4 worm cellular contexts compared by ENCODE assay signal in the genomic region with DNA sequence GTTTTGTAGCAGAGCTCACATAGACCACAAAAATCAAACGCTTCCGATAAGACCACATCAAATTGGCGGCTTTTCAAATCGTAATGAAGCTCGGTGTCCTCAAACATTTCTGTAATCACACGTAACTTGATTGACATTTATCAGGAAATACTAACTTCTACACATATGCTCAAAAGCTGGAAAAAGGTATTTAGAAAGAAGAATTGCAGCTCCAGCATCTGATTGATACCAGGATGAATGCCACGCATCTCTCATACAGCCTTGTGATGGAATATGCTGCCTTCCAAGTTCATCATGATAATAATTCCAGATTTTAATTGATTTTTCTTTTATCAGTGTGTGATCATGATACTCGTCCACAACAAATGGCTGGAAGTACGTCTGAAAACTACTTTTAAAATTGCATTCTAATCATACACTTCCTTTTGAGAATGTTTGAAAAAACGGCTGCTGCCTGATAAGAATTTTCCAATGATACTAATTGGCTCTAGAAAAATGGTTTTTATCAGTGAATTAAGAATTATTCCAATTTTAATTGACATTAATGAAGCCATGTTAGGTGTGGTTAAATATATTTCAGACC.
TF ChIP-seq lines count a peak whose summit lies in the region.

No protein-coding gene starts in this region.

TF ChIP-seq in whole organism, L1 larva, 84 proteins besides CTCF, POLR2A, EP300 and RAD21:
- TF ChIP-seq Y116A8C.19 (tag; optimal IDR thresholded peaks at IDR 0.05; lab: Kevin White, UChicago; ENCODE audit: borderline replicate concordance) (no peak), pag-3 (tag; optimal IDR thresholded peaks at IDR 0.05; lab: Kevin White, UChicago; ENCODE audit: borderline replicate concordance, insufficient read depth) (no peak), ama-1 (optimal IDR thresholded peaks at IDR 0.05; lab: Kevin White, UChicago) (no peak), F16B12.6 (tag; optimal IDR thresholded peaks at IDR 0.05; lab: Kevin White, UChicago) (no peak), nhr-84 (tag; optimal IDR thresholded peaks at IDR 0.05; lab: Kevin White, UChicago) (no peak), nhr-71 (tag; optimal IDR thresholded peaks at IDR 0.05; lab: Kevin White, UChicago) (no peak), lin-14 (GFP tag; optimal IDR thresholded peaks at IDR 0.05; lab: Kevin White, UChicago) (no peak), elt-2 (tag; optimal IDR thresholded peaks at IDR 0.05; lab: Kevin White, UChicago) (peak; percentile 66)

TF ChIP-seq in whole organism, L3 larva, 47 proteins besides CTCF, POLR2A, EP300 and RAD21:
- TF ChIP-seq snpc-4 (tag; optimal IDR thresholded peaks at IDR 0.05; lab: Kevin White, UChicago): no peak
- TF ChIP-seq skn-1 (tag; optimal IDR thresholded peaks at IDR 0.05; lab: Kevin White, UChicago): no peak
- TF ChIP-seq zag-1 (tag; optimal IDR thresholded peaks at IDR 0.05; lab: Kevin White, UChicago): no peak
- TF ChIP-seq ztf-4 (tag; optimal IDR thresholded peaks at IDR 0.05; lab: Kevin White, UChicago): no peak
- no peak for TF ChIP-seq hmg-11 (tag; optimal IDR thresholded peaks at IDR 0.05; lab: Kevin White, UChicago)
- TF ChIP-seq daf-12 (tag; optimal IDR thresholded peaks at IDR 0.05; lab: Kevin White, UChicago): no peak
- TF ChIP-seq elt-2 (tag; optimal IDR thresholded peaks at IDR 0.05; lab: Kevin White, UChicago): peak; percentile 76
- no peak for TF ChIP-seq ztf-11 (tag; optimal IDR thresholded peaks at IDR 0.05; lab: Kevin White, UChicago)
- TF ChIP-seq mdl-1 (tag; optimal IDR thresholded peaks at IDR 0.05; lab: Kevin White, UChicago): no peak

TF ChIP-seq in whole organism, L4 larva, 104 proteins besides CTCF, POLR2A, EP300 and RAD21:
- TF ChIP-seq dve-1 (tag; optimal IDR thresholded peaks at IDR 0.05; lab: Kevin White, UChicago; ENCODE audit: insufficient read depth) (peak; percentile 21), ces-1 (GFP tag; optimal IDR thresholded peaks at IDR 0.05; lab: Kevin White, UChicago) (no peak), gei-8 (GFP tag; optimal IDR thresholded peaks at IDR 0.05; lab: Kevin White, UChicago) (no peak), unc-62 (GFP tag; optimal IDR thresholded peaks at IDR 0.05 in 1 of 2; lab: Kevin White, UChicago) (peak in 1 of 2 experiments; percentile 83), unc-62 (tag; optimal IDR thresholded peaks at IDR 0.05; lab: Kevin White, UChicago) (no peak), zfp-3 (GFP tag; conservative IDR thresholded peaks at IDR 0.05; lab: Robert Waterston, UW) (no peak), vab-7 (GFP tag; IDR thresholded peaks at IDR 0.05; lab: Robert Waterston, UW) (no peak), tra-1 (GFP tag; IDR thresholded peaks at IDR 0.05; lab: Robert Waterston, UW) (0 out of 2 replicates have a peak, but pooled peaks have one; percentile 36), dmd-6 (GFP tag; IDR thresholded peaks at IDR 0.05; lab: Robert Waterston, UW) (peak; percentile 81), ZK546.5 (tag; optimal IDR thresholded peaks at IDR 0.05; lab: Kevin White, UChicago) (no peak), nhr-48 (tag; optimal IDR thresholded peaks at IDR 0.05; lab: Kevin White, UChicago) (peak; percentile 53), pqm-1 (tag; optimal IDR thresholded peaks at IDR 0.05; lab: Kevin White, UChicago) (peak; percentile 52)

TF ChIP-seq in whole organism, young adult, 124 proteins besides CTCF, POLR2A, EP300 and RAD21:
- TF ChIP-seq nhr-80 (tag; optimal IDR thresholded peaks at IDR 0.05; lab: Kevin White, UChicago) (peak; percentile 86), atf-7 (tag; optimal IDR thresholded peaks at IDR 0.05; lab: Kevin White, UChicago) (peak; percentile 33), bed-1 (GFP tag; IDR thresholded peaks at IDR 0.05; lab: Robert Waterston, UW) (no peak), zim-3 (tag; optimal IDR thresholded peaks at IDR 0.05; lab: Kevin White, UChicago) (no peak), let-607 (tag; optimal IDR thresholded peaks at IDR 0.05; lab: Kevin White, UChicago) (peak; percentile 62 to 80), nfya-2 (GFP tag; IDR thresholded peaks at IDR 0.05; lab: Robert Waterston, UW) (no peak), zfh-2 (GFP tag; conservative IDR thresholded peaks at IDR 0.05; lab: Robert Waterston, UW) (no peak), B0261.1 (tag; optimal IDR thresholded peaks at IDR 0.05; lab: Kevin White, UChicago) (no peak)
